Worm (Caenorhabditis elegans) whole organism, L3 larva: ENCODE data around the gene wdr-37.

Experiments used
- ama-1 ChIP-seq: fragments of 150-350 bp; optimal IDR thresholded peaks from 2 replicates; lab custom pipeline; 2018
- daf-12 ChIP-seq: fragments of 150-350 bp; optimal IDR thresholded peaks from 2 replicates; lab custom pipeline; 2014; ENCODE audit warnings: missing biosample characterization, missing genetic modification reagents, missing genetic modification characterization
- fkh-2 ChIP-seq: fragments of 150-350 bp; optimal IDR thresholded peaks from 2 replicates; lab custom pipeline; 2014; ENCODE audit warnings: missing biosample characterization, missing genetic modification reagents, missing genetic modification characterization
- lin-39 ChIP-seq: fragments of 150-350 bp; optimal IDR thresholded peaks from 2 replicates; lab custom pipeline; 2018; ENCODE audit warnings: missing biosample characterization, missing genetic modification reagents, missing genetic modification characterization
- nhr-12 ChIP-seq: fragments of 150-350 bp; optimal IDR thresholded peaks from 2 replicates; lab custom pipeline; 2014; ENCODE audit warnings: missing biosample characterization, missing genetic modification characterization
- nhr-237 ChIP-seq: fragments of 150-350 bp; optimal IDR thresholded peaks from 2 replicates; lab custom pipeline; 2014; ENCODE audit warnings: missing biosample characterization, missing genetic modification characterization
- nhr-28 ChIP-seq: fragments of 150-350 bp; optimal IDR thresholded peaks from 2 replicates; lab custom pipeline; 2014; ENCODE audit warnings: missing biosample characterization, missing genetic modification characterization
- unc-39 ChIP-seq: sonication (generic microtip); optimal IDR thresholded peaks from 4 replicates; lab custom pipeline; 2017; ENCODE audit warnings: missing biosample characterization, missing genetic modification characterization
- unc-62 ChIP-seq: fragments of 150-350 bp; sonication (generic microtip); optimal IDR thresholded peaks from 4 replicates; lab custom pipeline; 2014; ENCODE audit warnings: missing biosample characterization, missing genetic modification reagents, missing genetic modification characterization
- ztf-11 ChIP-seq: fragments of 150-350 bp; optimal IDR thresholded peaks from 2 replicates; lab custom pipeline; 2014; ENCODE audit warnings: missing biosample characterization, missing genetic modification characterization

- TF ChIP-seq unc-62 (GFP tag; lab: Kevin White, UChicago) (no peak), lin-39 (tag; lab: Kevin White, UChicago) (no peak), nhr-237 (tag; lab: Kevin White, UChicago) (no peak), ztf-11 (no peak), ama-1 (no peak), nhr-12 (no peak), fkh-2 (tag; lab: Kevin White, UChicago) (no peak), unc-39 (tag; lab: Kevin White, UChicago) (no peak), daf-12 (tag; lab: Kevin White, UChicago) (no peak), nhr-28 (tag; lab: Kevin White, UChicago) (no peak)
Observed at ce11 chrIII:5614648-5615047, 14.8 kb upstream of the wdr-37 start, which contains the start of gene basl-1.
